Fruit fly (Drosophila melanogaster): ENCODE measurements around the gene Acsf3.

Acsf3 gene

DNA sequence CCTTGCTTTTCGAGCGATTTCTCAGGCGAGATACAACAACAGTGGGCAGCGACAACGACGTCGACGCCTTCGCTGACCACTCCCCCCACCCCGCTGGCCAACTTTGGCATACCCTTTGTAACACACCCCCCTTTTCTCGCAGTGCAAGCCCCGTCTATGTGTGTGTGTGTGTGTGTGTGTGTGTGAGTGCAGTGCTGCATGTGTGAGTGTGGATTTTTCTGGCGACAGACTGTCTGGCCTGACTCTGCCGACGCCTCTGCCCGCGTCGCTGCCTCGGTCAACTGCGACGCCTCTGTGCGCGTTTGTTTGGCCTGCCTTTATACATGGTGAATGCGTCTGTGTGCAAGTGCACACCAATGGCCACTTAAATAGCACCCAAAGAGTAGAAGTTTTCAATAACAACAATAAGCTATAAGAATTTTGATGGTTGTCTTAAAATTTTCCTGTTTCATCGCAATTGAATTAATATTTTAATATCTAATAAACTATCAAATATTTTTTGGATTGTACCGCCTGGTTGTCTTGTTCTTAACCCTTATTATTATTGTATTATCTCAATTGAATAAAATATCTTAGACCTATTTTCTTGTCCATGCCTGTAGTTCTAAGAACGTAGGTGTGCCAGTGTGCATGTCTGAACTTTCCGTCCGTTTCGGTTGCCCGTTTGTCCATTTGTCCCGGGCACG, 34.8 kb upstream of the Acsf3 start (continued):
- TF ChIP-seq CG4424 (GFP tag; optimal IDR thresholded peaks at IDR 0.05) (peak; percentile 82), ara (GFP tag; IDR thresholded peaks at IDR 0.05) (peak; percentile 83), dmrt11E (tag; optimal IDR thresholded peaks at IDR 0.05) (peak; percentile 97), otp (GFP tag; IDR thresholded peaks at IDR 0.05) (peak; percentile 61; the same call in 2 of the 3 replicates), CG15601 (tag; optimal IDR thresholded peaks at IDR 0.05) (peak; percentile 95), CG1024 (GFP tag; IDR thresholded peaks at IDR 0.05) (peak; percentile 50), exex (tag; optimal IDR thresholded peaks at IDR 0.05) (peak; percentile 51), CG16863 (GFP tag; optimal IDR thresholded peaks at IDR 0.05) (no peak), Oaz (GFP tag; IDR thresholded peaks at IDR 0.05) (peak; percentile 46), CG10209 (GFP tag; optimal IDR thresholded peaks at IDR 0.05) (peak; percentile 89), CG3281 (GFP tag; optimal IDR thresholded peaks at IDR 0.05) (peak; percentile 82), gem (tag; optimal IDR thresholded peaks at IDR 0.05) (peak; percentile 97), CG1529 (GFP tag; optimal IDR thresholded peaks at IDR 0.05) (peak; percentile 91), CG10431 (GFP tag; optimal IDR thresholded peaks at IDR 0.05) (peak; percentile 96), nmo (GFP tag; optimal IDR thresholded peaks at IDR 0.05) (peak; percentile 98), bab2 (GFP tag; optimal IDR thresholded peaks at IDR 0.05) (peak; percentile 12), zen2 (GFP tag; IDR thresholded peaks at IDR 0.05; ENCODE audit: partially characterized antibody) (no peak), fd3F (GFP tag; optimal IDR thresholded peaks at IDR 0.05) (peak; percentile 56), CG17328 (GFP tag; IDR thresholded peaks at IDR 0.05) (peak; percentile 89), CG31224 (GFP tag; IDR thresholded peaks at IDR 0.05) (no peak), CG9727 (GFP tag; optimal IDR thresholded peaks at IDR 0.05) (peak; percentile 92), cad (GFP tag; optimal IDR thresholded peaks at IDR 0.05) (no peak), CG4617 (GFP tag; optimal IDR thresholded peaks at IDR 0.05; ENCODE audit: borderline replicate concordance) (peak; percentile 15), ato (GFP tag; IDR thresholded peaks at IDR 0.05; ENCODE audit: partially characterized antibody) (no peak), ttk (GFP tag; IDR thresholded peaks at IDR 0.05) (peak; percentile 82), grn (GFP tag; optimal IDR thresholded peaks at IDR 0.05) (peak; percentile 27), NfI (GFP tag; optimal IDR thresholded peaks at IDR 0.05) (peak; percentile 84), vfl (GFP tag; optimal IDR thresholded peaks at IDR 0.05) (no peak), CG16815 (GFP tag; optimal IDR thresholded peaks at IDR 0.05) (peak; percentile 84), Tbp (GFP tag; optimal IDR thresholded peaks at IDR 0.05) (no peak), CG17912 (GFP tag; optimal IDR thresholded peaks at IDR 0.05) (peak; percentile 81), Hr51 (GFP tag; optimal IDR thresholded peaks at IDR 0.05) (peak in 1 of 2 experiments; percentile 94), Hmx (GFP tag; optimal IDR thresholded peaks at IDR 0.05) (no peak), D (optimal IDR thresholded peaks at IDR 0.05) (no peak), D (GFP tag; optimal IDR thresholded peaks at IDR 0.05) (peak; percentile 95), Sry-δ (GFP tag; optimal IDR thresholded peaks at IDR 0.05) (no peak), CG11504 (tag; optimal IDR thresholded peaks at IDR 0.05) (peak; percentile 93), CG4707 (GFP tag; optimal IDR thresholded peaks at IDR 0.05) (peak; percentile 72), pzg (GFP tag; optimal IDR thresholded peaks at IDR 0.05) (no peak), CG14710 (tag; optimal IDR thresholded peaks at IDR 0.05) (peak; percentile 95), Sox102F (GFP tag; optimal IDR thresholded peaks at IDR 0.05) (peak; percentile 95), unc-4 (GFP tag; IDR thresholded peaks at IDR 0.05; ENCODE audit: partially characterized antibody) (no peak), Sry-β (GFP tag; optimal IDR thresholded peaks at IDR 0.05) (peak; percentile 60), vvl (GFP tag; IDR thresholded peaks at IDR 0.05) (peak; percentile 89), H15 (GFP tag; IDR thresholded peaks at IDR 0.05) (peak; percentile 71), sens (GFP tag) (peak; percentile 94), Asciz (GFP tag; optimal IDR thresholded peaks at IDR 0.05) (peak; percentile 96), slbo (GFP tag; IDR thresholded peaks at IDR 0.05) (peak; percentile 32; the same call in 1 of the 2 replicates), CG7786 (GFP tag; optimal IDR thresholded peaks at IDR 0.05) (no peak)
